Fruit fly (Drosophila melanogaster) S2 (cell line): ENCODE measurements around the gene Qsox4.

Experiments
- CG8478 ChIP-seq: fragments of >200 bp; optimal IDR thresholded peaks from 2 replicates; lab custom pipeline; 2018
- CTCF ChIP-seq, 2 experiments: fragments of >200 bp; optimal IDR thresholded peaks; 2 replicates each; lab custom pipeline; 2018

dm6 chr3R:23702461-23702860 is at the start of gene Qsox4:
- TF ChIP-seq CTCF (optimal IDR thresholded peaks at IDR 0.05; lab: Kevin White, UChicago) (no peak), CG8478 (lab: Kevin White, UChicago) (no peak)
